Fruit fly (Drosophila melanogaster) whole organism, embryonic: ENCODE data around the gene Dtg.

Experiments
- Atf3 ChIP-seq: fragments of 200-800 bp; sonication (Bioruptor generic); optimal IDR thresholded peaks from 3 replicates; lab custom pipeline; 2016; ENCODE audit warnings: missing biosample characterization, missing genetic modification characterization
- CG10321 ChIP-seq: fragments of 200-800 bp; sonication (Bioruptor generic); IDR thresholded peaks from 2 replicates; pipeline ENCODE4 v1.3.6; 2022; ENCODE audit warnings: missing biosample characterization, missing genetic modification characterization
- CG10431 ChIP-seq: fragments of 200-800 bp; sonication (Bioruptor generic); optimal IDR thresholded peaks from 3 replicates; lab custom pipeline; 2018; ENCODE audit warnings: missing biosample characterization, mild to moderate bottlenecking, missing genetic modification characterization
- CG10565 ChIP-seq: fragments of 200-800 bp; sonication (Bioruptor generic); optimal IDR thresholded peaks from 3 replicates; lab custom pipeline; 2016; ENCODE audit warnings: missing biosample characterization, mild to moderate bottlenecking, missing genetic modification characterization
- CG10979 ChIP-seq: fragments of 200-800 bp; sonication (Bioruptor generic); optimal IDR thresholded peaks from 2 replicates; lab custom pipeline; 2018; ENCODE audit warnings: missing biosample characterization, mild to moderate bottlenecking, missing genetic modification characterization, moderate library complexity
- CG11093 ChIP-seq: fragments of 200-800 bp; sonication (Bioruptor generic); IDR thresholded peaks from 3 replicates; pipeline ENCODE4 v1.3.6; 2022; ENCODE audit warnings: missing biosample characterization, missing genetic modification characterization
- CG12104 ChIP-seq: fragments of 200-800 bp; sonication (Bioruptor generic); optimal IDR thresholded peaks from 3 replicates; lab custom pipeline; 2016; ENCODE audit warnings: missing biosample characterization, missing genetic modification characterization
- CG12299 ChIP-seq: fragments of 200-800 bp; sonication (Bioruptor generic); optimal IDR thresholded peaks from 2 replicates; lab custom pipeline; 2018; ENCODE audit warnings: missing biosample characterization, mild to moderate bottlenecking, missing genetic modification characterization
- CG13775 ChIP-seq: fragments of 200-800 bp; sonication (Bioruptor generic); optimal IDR thresholded peaks from 3 replicates; lab custom pipeline; 2017; ENCODE audit warnings: missing biosample characterization, mild to moderate bottlenecking, missing genetic modification characterization
- CG14965 ChIP-seq: fragments of 200-800 bp; sonication (Bioruptor generic); optimal IDR thresholded peaks from 2 replicates; lab custom pipeline; 2016; ENCODE audit warnings: missing biosample characterization, missing genetic modification characterization, borderline replicate concordance
- CG1647 ChIP-seq: fragments of 200-800 bp; sonication (Bioruptor generic); optimal IDR thresholded peaks from 3 replicates; lab custom pipeline; 2016; ENCODE audit warnings: missing biosample characterization, missing genetic modification characterization
- CG2116 ChIP-seq: fragments of 200-800 bp; sonication (Bioruptor generic); optimal IDR thresholded peaks from 3 replicates; lab custom pipeline; 2018; ENCODE audit warnings: missing biosample characterization, mild to moderate bottlenecking, missing genetic modification characterization
- CG2129 ChIP-seq: fragments of 200-800 bp; sonication (Bioruptor generic); IDR thresholded peaks from 2 replicates; pipeline ENCODE4 v1.3.6; 2022; ENCODE audit warnings: missing biosample characterization, missing genetic modification characterization; ENCODE audit not compliant: partially characterized antibody
- CG32532 ChIP-seq: fragments of 200-800 bp; sonication (Bioruptor generic); IDR thresholded peaks from 2 replicates; pipeline ENCODE4 v1.3.6; 2022; ENCODE audit warnings: missing biosample characterization, missing genetic modification characterization
- CG32772 ChIP-seq: fragments of 200-800 bp; sonication (Bioruptor generic); IDR thresholded peaks from 2 replicates; pipeline ENCODE4 v1.3.6; 2022; ENCODE audit warnings: missing biosample characterization, missing genetic modification characterization
- CG43689 ChIP-seq: fragments of 200-800 bp; sonication (Bioruptor generic); IDR thresholded peaks from 2 replicates; pipeline ENCODE4 v1.3.6; 2022; ENCODE audit warnings: missing biosample characterization, missing genetic modification characterization
- CG6175 ChIP-seq: fragments of 200-800 bp; sonication (Bioruptor generic); IDR thresholded peaks from 3 replicates; pipeline ENCODE4 v1.3.6; 2022; ENCODE audit warnings: missing biosample characterization, missing genetic modification characterization
- CG6654 ChIP-seq: fragments of 200-800 bp; sonication (Bioruptor generic); optimal IDR thresholded peaks from 2 replicates; lab custom pipeline; 2017; ENCODE audit warnings: missing biosample characterization, mild to moderate bottlenecking, missing genetic modification characterization
- CG7271 ChIP-seq: fragments of 200-800 bp; sonication (Bioruptor generic); optimal IDR thresholded peaks from 2 replicates; lab custom pipeline; 2018; ENCODE audit warnings: missing biosample characterization, mild to moderate bottlenecking, missing genetic modification characterization, moderate library complexity
- CG7987 ChIP-seq: fragments of 200-800 bp; sonication (Bioruptor generic); optimal IDR thresholded peaks from 2 replicates; lab custom pipeline; 2018; ENCODE audit warnings: missing biosample characterization, mild to moderate bottlenecking, missing genetic modification characterization, moderate library complexity
- CG8478 ChIP-seq: fragments of >200 bp; optimal IDR thresholded peaks from 2 replicates; lab custom pipeline; 2018
- CG9797 ChIP-seq: fragments of 200-800 bp; sonication (Bioruptor generic); optimal IDR thresholded peaks from 3 replicates; lab custom pipeline; 2018; ENCODE audit warnings: missing biosample characterization, mild to moderate bottlenecking, missing genetic modification characterization
- D19B ChIP-seq: fragments of 200-800 bp; sonication (Bioruptor generic); optimal IDR thresholded peaks from 2 replicates; lab custom pipeline; 2017; ENCODE audit warnings: missing biosample characterization, mild to moderate bottlenecking, missing genetic modification characterization
- E2f1 ChIP-seq: fragments of 200-800 bp; sonication (Bioruptor generic); IDR thresholded peaks from 2 replicates; pipeline ENCODE4 v1.3.6; 2022; ENCODE audit warnings: missing biosample characterization, missing genetic modification characterization
- HLHmδ ChIP-seq: fragments of 200-800 bp; sonication (Bioruptor generic); optimal IDR thresholded peaks from 2 replicates; lab custom pipeline; 2018; ENCODE audit warnings: missing biosample characterization, mild to moderate bottlenecking, missing genetic modification characterization, moderate library complexity
- Hmx ChIP-seq: fragments of 200-800 bp; sonication (Bioruptor generic); optimal IDR thresholded peaks from 2 replicates; lab custom pipeline; 2016; ENCODE audit warnings: missing biosample characterization, missing genetic modification characterization
- Hsf ChIP-seq: fragments of 200-800 bp; sonication (Bioruptor generic); optimal IDR thresholded peaks from 3 replicates; lab custom pipeline; 2016; ENCODE audit warnings: missing biosample characterization, missing genetic modification characterization
- Jarid2 ChIP-seq: fragments of 200-800 bp; sonication (Bioruptor generic); optimal IDR thresholded peaks from 3 replicates; lab custom pipeline; 2017; ENCODE audit warnings: mild to moderate bottlenecking, missing biosample characterization, missing genetic modification reagents, missing genetic modification characterization
- Kr ChIP-seq: fragments of 200-800 bp; sonication (Bioruptor generic); optimal IDR thresholded peaks from 2 replicates; lab custom pipeline; 2017; ENCODE audit warnings: missing biosample characterization, mild to moderate bottlenecking, missing genetic modification characterization
- Lhr ChIP-seq: fragments of 200-800 bp; sonication (Bioruptor generic); optimal IDR thresholded peaks from 3 replicates; lab custom pipeline; 2017; ENCODE audit warnings: mild to moderate bottlenecking, missing biosample characterization, missing genetic modification reagents, missing genetic modification characterization
- Lpt ChIP-seq: fragments of >200 bp; optimal IDR thresholded peaks from 2 replicates; lab custom pipeline; 2018; ENCODE audit warnings: missing biosample characterization, missing genetic modification characterization
- Mad ChIP-seq: fragments of 200-800 bp; sonication (Bioruptor generic); optimal IDR thresholded peaks from 2 replicates; lab custom pipeline; 2016; ENCODE audit warnings: missing biosample characterization, missing genetic modification characterization
- NK7.1 ChIP-seq: fragments of 200-800 bp; sonication (Bioruptor generic); optimal IDR thresholded peaks from 3 replicates; lab custom pipeline; 2016; ENCODE audit warnings: missing biosample characterization, missing genetic modification characterization
- Vsx1 ChIP-seq: fragments of 200-800 bp; sonication (Bioruptor generic); optimal IDR thresholded peaks from 2 replicates; lab custom pipeline; 2017; ENCODE audit warnings: missing biosample characterization, mild to moderate bottlenecking, missing genetic modification characterization, missing genetic modification reagents
- btn ChIP-seq: fragments of 200-800 bp; sonication (Bioruptor generic); optimal IDR thresholded peaks from 2 replicates; lab custom pipeline; 2016; ENCODE audit warnings: missing biosample characterization, missing genetic modification characterization
- dm ChIP-seq: fragments of 200-800 bp; sonication (Bioruptor generic); optimal IDR thresholded peaks from 3 replicates; lab custom pipeline; 2016; ENCODE audit warnings: missing biosample characterization, missing genetic modification characterization
- eve ChIP-seq, 2 experiments: fragments of >200 bp; optimal IDR thresholded peaks; 2 replicates each; lab custom pipeline; 2017; ENCODE audit warnings: missing biosample characterization in 2 of 2, missing genetic modification characterization in 2 of 2
- eyg ChIP-seq: fragments of 200-800 bp; sonication (Bioruptor generic); optimal IDR thresholded peaks from 3 replicates; lab custom pipeline; 2016; ENCODE audit warnings: missing biosample characterization, missing genetic modification characterization
- fru ChIP-seq: fragments of >200 bp; optimal IDR thresholded peaks from 2 replicates; lab custom pipeline; 2017
- hth ChIP-seq: fragments of >200 bp; optimal IDR thresholded peaks from 2 replicates; lab custom pipeline; 2017; ENCODE audit warnings: inconsistent platforms
- ken ChIP-seq: fragments of 200-800 bp; sonication (Bioruptor generic); IDR thresholded peaks from 3 replicates; pipeline ENCODE4 v1.3.6; 2022; ENCODE audit warnings: missing biosample characterization, missing genetic modification characterization
- klu ChIP-seq: fragments of 200-800 bp; sonication (Bioruptor generic); IDR thresholded peaks from 2 replicates; pipeline ENCODE4 v1.3.6; 2022; ENCODE audit warnings: missing biosample characterization, missing genetic modification characterization
- lab ChIP-seq: fragments of 200-800 bp; sonication (Bioruptor generic); optimal IDR thresholded peaks from 3 replicates; lab custom pipeline; 2017; ENCODE audit warnings: missing biosample characterization, missing genetic modification characterization, mild to moderate bottlenecking, moderate library complexity, missing genetic modification reagents
- p53 ChIP-seq: fragments of 200-800 bp; sonication (Bioruptor generic); optimal IDR thresholded peaks from 2 replicates; lab custom pipeline; 2016; ENCODE audit warnings: missing biosample characterization, missing genetic modification characterization
- pnt ChIP-seq: fragments of 200-800 bp; sonication (Bioruptor generic); optimal IDR thresholded peaks from 3 replicates; lab custom pipeline; 2016; ENCODE audit warnings: missing biosample characterization, missing genetic modification characterization
- pum ChIP-seq: fragments of 200-800 bp; sonication (Bioruptor generic); optimal IDR thresholded peaks from 2 replicates; lab custom pipeline; 2016; ENCODE audit warnings: missing biosample characterization, missing genetic modification characterization
- ro ChIP-seq: fragments of 200-800 bp; sonication (Bioruptor generic); IDR thresholded peaks from 2 replicates; pipeline ENCODE4 v1.3.6; 2022; ENCODE audit warnings: missing biosample characterization, missing genetic modification characterization
- sc ChIP-seq, 3 experiments: fragments of >200 bp in 2 of 3; fragments of 200-800 bp in 1 of 3; sonication (Bioruptor generic) in 1 of 3; optimal IDR thresholded peaks; 2 replicates in 2 of 3; 3 replicates in 1 of 3; lab custom pipeline; 2017; ENCODE audit warnings: mild to moderate bottlenecking in 1 of 3, missing biosample characterization in 1 of 3, missing genetic modification characterization in 1 of 3, missing genetic modification reagents in 1 of 3
- sisA ChIP-seq: fragments of 200-800 bp; sonication (Bioruptor generic); IDR thresholded peaks from 2 replicates; pipeline ENCODE4 v1.3.6; 2022; ENCODE audit warnings: missing biosample characterization, missing genetic modification characterization
- sna ChIP-seq: fragments of 200-800 bp; sonication (Bioruptor generic); IDR thresholded peaks from 2 replicates; pipeline ENCODE4 v1.3.6; 2022; ENCODE audit warnings: missing biosample characterization, missing genetic modification characterization; ENCODE audit not compliant: partially characterized antibody
- wdn ChIP-seq: fragments of 200-800 bp; sonication (Bioruptor generic); IDR thresholded peaks from 2 replicates; pipeline ENCODE4 v1.3.6; 2022; ENCODE audit warnings: missing biosample characterization, missing genetic modification characterization
- wek ChIP-seq: fragments of 200-800 bp; sonication (Bioruptor generic); optimal IDR thresholded peaks from 3 replicates; lab custom pipeline; 2018; ENCODE audit warnings: missing biosample characterization, mild to moderate bottlenecking, missing genetic modification characterization, moderate library complexity
- wor ChIP-seq: fragments of 200-800 bp; sonication (Bioruptor generic); IDR thresholded peaks from 2 replicates; pipeline ENCODE4 v1.3.6; 2022; ENCODE audit warnings: missing biosample characterization, missing genetic modification characterization

Dtg gene

dm6 chr3R:12697571-12698039 is 49.7 kb downstream of the Dtg start (continued):
- TF ChIP-seq CG43689 (GFP tag; lab: Robert Waterston, UW) (no peak), Hmx (GFP tag; lab: Kevin White, UChicago) (no peak), CG10565 (GFP tag; lab: Kevin White, UChicago) (no peak), Vsx1 (GFP tag; lab: Kevin White, UChicago) (no peak), btn (GFP tag; lab: Kevin White, UChicago) (no peak), p53 (GFP tag; lab: Kevin White, UChicago) (no peak), Lhr (peak; percentile 74), eve (GFP tag; optimal IDR thresholded peaks at IDR 0.05; lab: Kevin White, UChicago) (no peak), klu (GFP tag; lab: Robert Waterston, UW) (no peak), NK7.1 (GFP tag; lab: Kevin White, UChicago) (no peak), CG12104 (GFP tag; lab: Kevin White, UChicago) (no peak), lab (no peak), Mad (GFP tag; lab: Kevin White, UChicago) (peak; percentile 1), E2f1 (GFP tag; lab: Robert Waterston, UW) (no peak), fru (lab: Kevin White, UChicago) (no peak), CG2116 (peak; percentile 70), CG6654 (no peak), CG10321 (GFP tag; lab: Robert Waterston, UW) (no peak), CG11093 (GFP tag; lab: Robert Waterston, UW) (no peak), CG1647 (GFP tag; lab: Kevin White, UChicago) (no peak), ken (no peak), Atf3 (no peak), sna (GFP tag; lab: Robert Waterston, UW) (0 out of 2 replicates have a peak, but pooled peaks have one; percentile 41), CG6175 (no peak), CG2129 (GFP tag; lab: Robert Waterston, UW) (no peak), CG7271 (tag; lab: Kevin White, UChicago) (no peak), wek (GFP tag; lab: Kevin White, UChicago) (no peak), wor (no peak), CG32772 (GFP tag; lab: Robert Waterston, UW) (no peak), sc (optimal IDR thresholded peaks at IDR 0.05; lab: Kevin White, UChicago) (no peak), sc (GFP tag; optimal IDR thresholded peaks at IDR 0.05; lab: Kevin White, UChicago) (no peak), wdn (GFP tag; lab: Robert Waterston, UW) (no peak), CG12299 (tag; lab: Kevin White, UChicago) (peak; percentile 12), HLHmδ (GFP tag; lab: Kevin White, UChicago) (peak; percentile 50), CG9797 (peak; percentile 99), CG32532 (no peak), dm (no peak), Kr (no peak), sisA (GFP tag; lab: Robert Waterston, UW) (no peak), CG10979 (tag; lab: Kevin White, UChicago) (peak; percentile 28), CG14965 (GFP tag; lab: Kevin White, UChicago) (no peak), CG10431 (GFP tag; lab: Kevin White, UChicago) (no peak), D19B (GFP tag; lab: Kevin White, UChicago) (no peak), eyg (GFP tag; lab: Kevin White, UChicago) (no peak), Jarid2 (peak; percentile 46), pnt (no peak), pum (no peak), CG7987 (GFP tag; lab: Kevin White, UChicago) (no peak), hth (no peak), ro (no peak), Hsf (GFP tag; lab: Kevin White, UChicago) (no peak), CG13775 (GFP tag; lab: Kevin White, UChicago) (peak; percentile 10), CG8478 (lab: Kevin White, UChicago) (no peak), Lpt (GFP tag; lab: Kevin White, UChicago) (no peak)
